Worm (Caenorhabditis elegans) whole organism, young adult: ENCODE measurements around the gene C13C4.6.

Source experiments
- F10E7.11 ChIP-seq: sonication (generic microtip); optimal IDR thresholded peaks from 2 replicates; lab custom pipeline; 2017; ENCODE audit warnings: mild to moderate bottlenecking, missing genetic modification characterization, moderate library complexity, missing compliant biosample characterization
- F23B12.7 ChIP-seq: sonication (generic microtip); optimal IDR thresholded peaks from 2 replicates; lab custom pipeline; 2017; ENCODE audit warnings: missing genetic modification characterization, mild to moderate bottlenecking, missing compliant biosample characterization, antibody characterized with exemption, moderate library complexity; ENCODE audit not compliant: insufficient read depth
- F37B4.10 ChIP-seq: fragments of 200-800 bp; sonication (Bioruptor generic); IDR thresholded peaks from 2 replicates; pipeline ENCODE4 v1.3.6; 2022; ENCODE audit warnings: missing genetic modification characterization, missing compliant biosample characterization
- F52B5.7 ChIP-seq: sonication (generic microtip); optimal IDR thresholded peaks from 2 replicates; lab custom pipeline; 2016; ENCODE audit warnings: mild to moderate bottlenecking, missing genetic modification characterization, missing compliant biosample characterization
- K12H6.12 ChIP-seq: fragments of 200-800 bp; sonication (Bioruptor generic); optimal IDR thresholded peaks from 2 replicates; lab custom pipeline; 2018; ENCODE audit warnings: mild to moderate bottlenecking, missing genetic modification characterization, missing compliant biosample characterization
- Y67H2A.10 ChIP-seq: fragments of 200-800 bp; sonication (Bioruptor generic); conservative IDR thresholded peaks from 2 replicates; pipeline ENCODE4 v1.3.6; 2022; ENCODE audit warnings: missing genetic modification reagents, missing genetic modification characterization, missing compliant biosample characterization
- Y79H2A.3 ChIP-seq: fragments of 200-800 bp; sonication (Bioruptor generic); conservative IDR thresholded peaks from 2 replicates; pipeline ENCODE4 v1.3.6; 2022; ENCODE audit warnings: missing genetic modification reagents, missing genetic modification characterization, missing compliant biosample characterization
- akir-1 ChIP-seq: fragments of 200-800 bp; sonication (Bioruptor generic); optimal IDR thresholded peaks from 2 replicates; lab custom pipeline; 2018; ENCODE audit warnings: mild to moderate bottlenecking, missing genetic modification characterization, moderate library complexity, missing compliant biosample characterization
- atf-7 ChIP-seq: sonication (generic microtip); optimal IDR thresholded peaks from 2 replicates; lab custom pipeline; 2017; ENCODE audit warnings: mild to moderate bottlenecking, missing genetic modification characterization, missing compliant biosample characterization
- attf-5 ChIP-seq: fragments of 200-800 bp; sonication (Bioruptor generic); optimal IDR thresholded peaks from 2 replicates; lab custom pipeline; 2018; ENCODE audit warnings: mild to moderate bottlenecking, missing genetic modification characterization, missing compliant biosample characterization
- cebp-1 ChIP-seq, 2 experiments: fragments of 200-800 bp in 1 of 2; sonication (Bioruptor generic) in 1 of 2; sonication (generic microtip) in 1 of 2; IDR thresholded peaks in 1 of 2; optimal IDR thresholded peaks in 1 of 2; 2 replicates each; pipeline versions ENCODE4 v1.3.6 to Lab custom; 2017 to 2022; ENCODE audit warnings: missing compliant biosample characterization in 2 of 2, missing genetic modification characterization in 2 of 2, mild to moderate bottlenecking in 1 of 2, missing genetic modification reagents in 1 of 2, moderate library complexity in 1 of 2
- ceh-100 ChIP-seq: fragments of 200-800 bp; sonication (Bioruptor generic); IDR thresholded peaks from 2 replicates; pipeline ENCODE4 v1.3.6; 2022; ENCODE audit warnings: missing genetic modification reagents, missing genetic modification characterization, missing compliant biosample characterization
- ceh-40 ChIP-seq: fragments of 200-800 bp; sonication (Bioruptor generic); IDR thresholded peaks from 2 replicates; pipeline ENCODE4 v1.3.6; 2022; ENCODE audit warnings: missing genetic modification characterization, missing compliant biosample characterization
- ceh-79 ChIP-seq: sonication (generic microtip); optimal IDR thresholded peaks from 2 replicates; lab custom pipeline; 2017; ENCODE audit warnings: mild to moderate bottlenecking, missing genetic modification characterization, missing compliant biosample characterization
- die-1 ChIP-seq: sonication (generic microtip); optimal IDR thresholded peaks from 2 replicates; lab custom pipeline; 2016; ENCODE audit warnings: missing genotype, mild to moderate bottlenecking, missing genetic modification characterization, missing compliant biosample characterization
- dpl-1 ChIP-seq: fragments of 150-350 bp; optimal IDR thresholded peaks from 2 replicates; lab custom pipeline; 2014; ENCODE audit warnings: missing biosample characterization, missing genetic modification reagents, missing genetic modification characterization
- egl-44 ChIP-seq: fragments of 200-800 bp; sonication (Bioruptor generic); IDR thresholded peaks from 2 replicates; pipeline ENCODE4 v1.3.6; 2022; ENCODE audit warnings: missing genetic modification reagents, missing genetic modification characterization, missing compliant biosample characterization
- ekl-4 ChIP-seq: fragments of 200-800 bp; sonication (Bioruptor generic); IDR thresholded peaks from 2 replicates; pipeline ENCODE4 v1.3.6; 2022; ENCODE audit warnings: missing genetic modification reagents, missing genetic modification characterization, missing compliant biosample characterization
- fkh-3 ChIP-seq: sonication (generic microtip); optimal IDR thresholded peaks from 2 replicates; lab custom pipeline; 2016; ENCODE audit warnings: mild to moderate bottlenecking, missing genetic modification characterization, missing compliant biosample characterization
- hlh-12 ChIP-seq: sonication (generic microtip); optimal IDR thresholded peaks from 2 replicates; lab custom pipeline; 2016; ENCODE audit warnings: missing genetic modification characterization, missing compliant biosample characterization
- hmg-1.2 ChIP-seq: fragments of 200-800 bp; sonication (Bioruptor generic); IDR thresholded peaks from 2 replicates; pipeline ENCODE4 v1.3.6; 2022; ENCODE audit warnings: missing genetic modification reagents, missing genetic modification characterization, missing compliant biosample characterization
- madf-6 ChIP-seq: fragments of 200-800 bp; sonication (Bioruptor generic); IDR thresholded peaks from 2 replicates; pipeline ENCODE4 v1.3.6; 2022; ENCODE audit warnings: missing genetic modification reagents, missing genetic modification characterization, missing compliant biosample characterization
- nfya-2 ChIP-seq: fragments of 200-800 bp; sonication (Bioruptor generic); IDR thresholded peaks from 2 replicates; pipeline ENCODE4 v1.3.6; 2022; ENCODE audit warnings: missing genetic modification reagents, missing genetic modification characterization, missing compliant biosample characterization
- nhr-80 ChIP-seq: sonication (generic microtip); optimal IDR thresholded peaks from 2 replicates; lab custom pipeline; 2016; ENCODE audit warnings: missing genetic modification characterization, missing compliant biosample characterization
- nhr-90 ChIP-seq: sonication (generic microtip); optimal IDR thresholded peaks from 2 replicates; lab custom pipeline; 2016; ENCODE audit warnings: missing genotype, mild to moderate bottlenecking, missing genetic modification characterization, missing compliant biosample characterization
- pbrm-1 ChIP-seq: fragments of 200-800 bp; sonication (Bioruptor generic); IDR thresholded peaks from 2 replicates; pipeline ENCODE4 v1.3.6; 2022; ENCODE audit warnings: missing genetic modification reagents, missing genetic modification characterization, missing compliant biosample characterization
- sdz-38 ChIP-seq: sonication (generic microtip); optimal IDR thresholded peaks from 2 replicates; lab custom pipeline; 2016; ENCODE audit warnings: missing genotype, missing genetic modification characterization, missing compliant biosample characterization
- snpc-4 ChIP-seq, 5 experiments: fragments of 150-350 bp in 1 of 5; sonication (generic microtip) in 4 of 5; optimal IDR thresholded peaks; 2 replicates each; lab custom pipeline; 2014 to 2018; ENCODE audit warnings: missing genetic modification characterization in 5 of 5, missing biosample characterization in 3 of 5, antibody characterized with exemption in 2 of 5, mild to moderate bottlenecking in 2 of 5, missing compliant biosample characterization in 2 of 5, missing genotype in 2 of 5, moderate library complexity in 2 of 5, missing genetic modification reagents in 1 of 5
- sptf-2 ChIP-seq: fragments of 200-800 bp; sonication (Bioruptor generic); optimal IDR thresholded peaks from 2 replicates; lab custom pipeline; 2018; ENCODE audit warnings: mild to moderate bottlenecking, missing genetic modification characterization, missing compliant biosample characterization
- xnd-1 ChIP-seq: sonication (generic microtip); optimal IDR thresholded peaks from 2 replicates; lab custom pipeline; 2016; ENCODE audit warnings: missing genotype, missing genetic modification reagents, missing genetic modification characterization, missing compliant biosample characterization
- ztf-18 ChIP-seq: sonication (generic microtip); optimal IDR thresholded peaks from 2 replicates; lab custom pipeline; 2016; ENCODE audit warnings: missing genotype, mild to moderate bottlenecking, missing genetic modification characterization, missing compliant biosample characterization
- ztf-28 ChIP-seq: fragments of 200-800 bp; sonication (Bioruptor generic); IDR thresholded peaks from 2 replicates; pipeline ENCODE4 v1.3.6; 2022; ENCODE audit warnings: missing genetic modification reagents, missing genetic modification characterization, missing compliant biosample characterization
- ztf-3 ChIP-seq: fragments of 200-800 bp; sonication (Bioruptor generic); optimal IDR thresholded peaks from 2 replicates; lab custom pipeline; 2018; ENCODE audit warnings: mild to moderate bottlenecking, missing genetic modification characterization, missing compliant biosample characterization
- ztf-6 ChIP-seq: fragments of 200-800 bp; sonication (Bioruptor generic); IDR thresholded peaks from 2 replicates; pipeline ENCODE4 v1.3.6; 2022; ENCODE audit warnings: missing genetic modification reagents, missing genetic modification characterization, missing compliant biosample characterization

C13C4.6 gene

DNA sequence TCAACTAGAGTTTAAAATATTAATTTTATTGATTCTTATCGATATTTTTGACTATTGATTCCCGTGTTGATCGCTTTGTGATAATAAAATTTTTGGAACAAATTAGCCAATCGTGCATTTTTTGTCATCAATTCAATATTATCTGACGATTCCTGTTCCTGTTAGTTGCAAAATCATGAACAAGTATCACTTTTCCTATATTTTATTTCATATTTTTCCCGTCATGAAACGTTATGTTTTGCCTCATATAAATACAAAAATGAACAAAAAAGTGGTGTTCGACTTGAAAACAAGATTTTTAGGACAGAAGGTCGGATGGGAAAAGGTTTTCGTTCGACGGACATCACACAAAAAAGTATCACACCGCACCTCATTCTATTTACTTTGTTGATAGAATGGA lies at the start of gene C13C4.6:
C13C4.6 (plus strand) TSS at position 301 of the 400 bp plus-strand sequence.
- TF ChIP-seq ekl-4 (GFP tag; lab: Robert Waterston, UW) (no peak), ztf-28 (GFP tag; lab: Robert Waterston, UW) (no peak), madf-6 (no peak)

DNA sequence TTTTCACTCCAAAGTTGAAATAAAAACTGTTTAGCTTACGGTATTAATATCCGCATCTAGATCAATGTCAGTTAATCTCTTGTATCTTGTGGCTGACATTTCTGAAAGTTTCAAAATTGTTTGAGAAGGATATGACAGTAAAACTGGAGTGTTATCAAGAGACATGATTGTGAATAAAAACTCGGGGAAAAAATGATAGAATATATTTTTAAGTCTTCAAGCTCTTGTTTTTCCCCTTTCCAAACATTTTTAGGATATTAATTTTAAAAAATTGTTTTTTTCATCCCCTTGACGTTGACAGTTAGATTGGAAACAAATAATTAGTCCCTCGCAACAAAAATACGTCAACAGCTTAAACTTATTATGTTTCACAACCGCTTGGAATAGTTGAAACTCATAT lies 46.5 kb upstream of the C13C4.6 start, which contains the start of gene R07B7.6:
R07B7.6 (minus strand) TSS at position 101 of the 400 bp plus-strand sequence.
- no peak for TF ChIP-seq nfya-2 (GFP tag; lab: Robert Waterston, UW)
- no peak for TF ChIP-seq cebp-1 (GFP tag; IDR thresholded peaks at IDR 0.05; lab: Robert Waterston, UW)
- no peak for TF ChIP-seq cebp-1 (tag; optimal IDR thresholded peaks at IDR 0.05; lab: Kevin White, UChicago)
- no peak for TF ChIP-seq F10E7.11 (tag; lab: Kevin White, UChicago)
- TF ChIP-seq sdz-38 (tag; lab: Kevin White, UChicago) = no peak
- TF ChIP-seq pbrm-1 = no peak

DNA sequence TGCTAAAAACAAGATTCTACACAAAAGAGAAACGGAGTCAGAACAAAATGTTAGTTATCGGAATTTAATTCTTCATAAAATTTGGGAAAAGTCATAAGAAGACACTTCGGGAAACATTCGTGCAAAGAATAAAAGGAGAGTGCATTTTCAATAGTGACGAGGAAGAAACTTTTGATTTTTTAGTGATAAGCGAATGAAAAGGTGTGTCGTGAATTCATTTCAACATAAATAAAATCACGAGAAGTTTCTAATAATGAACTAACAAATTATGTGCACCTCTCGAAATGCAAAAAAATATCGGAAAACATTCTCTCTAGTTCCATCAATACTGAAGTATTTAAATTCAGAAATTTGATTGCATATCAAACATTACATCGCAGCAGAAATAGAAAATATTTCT lies 45.4 kb upstream of the C13C4.6 start:
- TF ChIP-seq F52B5.7 (no peak), K12H6.12 (tag; lab: Kevin White, UChicago) (no peak), cebp-1 (GFP tag; IDR thresholded peaks at IDR 0.05; lab: Robert Waterston, UW) (no peak), cebp-1 (tag; optimal IDR thresholded peaks at IDR 0.05; lab: Kevin White, UChicago) (no peak), atf-7 (tag; lab: Kevin White, UChicago) (no peak), fkh-3 (no peak), ztf-28 (GFP tag; lab: Robert Waterston, UW) (no peak), snpc-4 (GFP tag; optimal IDR thresholded peaks at IDR 0.05; lab: Kevin White, UChicago) (no peak), snpc-4 (tag; optimal IDR thresholded peaks at IDR 0.05; lab: Kevin White, UChicago) (no peak), F23B12.7 (tag; lab: Kevin White, UChicago) (peak; percentile 37), Y67H2A.10 (GFP tag; lab: Robert Waterston, UW) (no peak), ceh-100 (GFP tag; lab: Robert Waterston, UW) (no peak), nhr-80 (peak; percentile 75)

DNA sequence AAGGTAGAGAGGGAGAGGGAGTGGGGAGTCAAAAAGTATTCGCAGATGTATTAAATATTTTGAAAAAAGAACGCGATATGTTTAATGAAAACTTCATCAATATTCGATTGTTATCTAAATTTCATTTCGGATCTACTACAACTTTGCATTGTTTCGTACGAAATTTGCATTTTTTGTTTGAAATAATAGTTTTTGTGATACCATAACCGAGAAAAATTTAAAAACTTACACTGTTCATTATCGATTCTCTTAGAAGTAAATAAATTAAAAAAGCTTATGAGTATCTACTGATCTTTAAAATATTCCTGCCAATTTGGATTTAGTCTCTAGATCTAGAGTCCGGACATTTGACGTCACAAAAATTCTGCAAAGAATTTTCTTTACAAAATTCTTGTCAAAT lies 41.1 kb upstream of the C13C4.6 start, which contains the start of gene R07B7.9:
R07B7.9 (minus strand) TSS at position 101 of the 400 bp plus-strand sequence.
- TF ChIP-seq dpl-1 (GFP tag; lab: Kevin White, UChicago) (no peak), sdz-38 (tag; lab: Kevin White, UChicago) (no peak), ztf-18 (tag; lab: Kevin White, UChicago) (no peak), sptf-2 (GFP tag; lab: Kevin White, UChicago) (no peak), ztf-3 (no peak), ztf-6 (GFP tag; lab: Robert Waterston, UW) (no peak), egl-44 (GFP tag; lab: Robert Waterston, UW) (no peak), ceh-40 (GFP tag; lab: Robert Waterston, UW) (no peak), die-1 (tag; lab: Kevin White, UChicago) (no peak), xnd-1 (tag; lab: Kevin White, UChicago) (no peak), ceh-79 (no peak), akir-1 (GFP tag; lab: Kevin White, UChicago) (no peak), Y79H2A.3 (GFP tag; lab: Robert Waterston, UW) (no peak), hlh-12 (no peak), F37B4.10 (no peak), attf-5 (no peak)
- TF ChIP-seq, all 124 proteins: peak for 0

DNA sequence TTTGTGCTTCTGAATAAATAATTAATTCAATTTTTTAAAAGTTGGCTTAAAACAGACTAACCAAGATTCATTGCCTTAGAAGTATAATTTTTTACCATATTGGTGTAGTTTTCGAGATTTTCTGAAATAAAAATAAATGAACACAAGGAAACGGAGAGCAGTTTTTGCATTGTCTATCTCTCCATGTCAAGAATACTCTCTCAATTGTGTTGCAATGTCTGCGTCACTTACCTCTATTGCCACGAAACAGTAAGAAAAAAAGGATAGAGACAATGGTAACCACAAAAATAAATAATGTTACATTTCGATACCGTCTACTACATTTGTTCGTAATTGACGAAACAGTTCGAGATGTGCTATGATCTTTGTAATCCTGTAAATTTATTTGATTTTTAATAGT lies 38.4 kb upstream of the C13C4.6 start, which contains the start of gene R07B7.10:
R07B7.10 (plus strand) TSS at position 285 of the 400 bp plus-strand sequence.
- peak; percentile 75; the same call in 1 of the 2 replicates for TF ChIP-seq hmg-1.2 (GFP tag; lab: Robert Waterston, UW)
- no peak for TF ChIP-seq nhr-90 (tag; lab: Kevin White, UChicago)
